Fruit fly (Drosophila melanogaster): ENCODE results near the gene Arpc3B.
A peak's percentile ranks its signal among the peaks of the same experiment; 100 is the strongest.

The Arpc3B gene

dm6 chrX:17129733-17130466 is 24.2 kb upstream of the Arpc3B start (continued):
- TF ChIP-seq sisA (GFP tag; IDR thresholded peaks at IDR 0.05) = peak; percentile 75
- TF ChIP-seq CG34376 (GFP tag; optimal IDR thresholded peaks at IDR 0.05) = peak; percentile 58
- peak; percentile 90 for TF ChIP-seq GATAe (GFP tag; conservative IDR thresholded peaks at IDR 0.05)
- no peak for TF ChIP-seq emc (GFP tag; optimal IDR thresholded peaks at IDR 0.05)
- peak; percentile 30 for TF ChIP-seq psq (GFP tag; optimal IDR thresholded peaks at IDR 0.05)
- peak; percentile 89 for TF ChIP-seq CG18599 (GFP tag; optimal IDR thresholded peaks at IDR 0.05)
- TF ChIP-seq hbn (GFP tag; IDR thresholded peaks at IDR 0.05; ENCODE audit: partially characterized antibody) = no peak
- TF ChIP-seq sna (GFP tag; IDR thresholded peaks at IDR 0.05; ENCODE audit: partially characterized antibody) = no peak
- peak; percentile 72 for TF ChIP-seq CG32772 (GFP tag; IDR thresholded peaks at IDR 0.05)
- TF ChIP-seq Max (GFP tag; optimal IDR thresholded peaks at IDR 0.05) = peak; percentile 71
- peak; percentile 79 for TF ChIP-seq CG6765 (GFP tag; optimal IDR thresholded peaks at IDR 0.05)
- no peak for TF ChIP-seq CG11398 (GFP tag; optimal IDR thresholded peaks at IDR 0.05)
- TF ChIP-seq slou (GFP tag; optimal IDR thresholded peaks at IDR 0.05) = peak; percentile 70
- TF ChIP-seq CG8281 (tag; optimal IDR thresholded peaks at IDR 0.05) = peak; percentile 61
- peak; percentile 71 for TF ChIP-seq CG6254 (GFP tag; optimal IDR thresholded peaks at IDR 0.05)
- peak; percentile 46; the same call in 1 of the 2 replicates for TF ChIP-seq Oaz (GFP tag; IDR thresholded peaks at IDR 0.05)
- TF ChIP-seq run (tag; optimal IDR thresholded peaks at IDR 0.05) = peak; percentile 53
- TF ChIP-seq gce (GFP tag; IDR thresholded peaks at IDR 0.05) = no peak; the same call in 2 of the 3 replicates
- peak; percentile 66 for TF ChIP-seq CG31224 (GFP tag; IDR thresholded peaks at IDR 0.05)
- peak; percentile 44 for TF ChIP-seq CG10959 (GFP tag; IDR thresholded peaks at IDR 0.05)
- peak; percentile 79 for TF ChIP-seq CG10147 (GFP tag; optimal IDR thresholded peaks at IDR 0.05)
- TF ChIP-seq Awh (GFP tag; IDR thresholded peaks at IDR 0.05) = peak; percentile 74
- peak; percentile 42; the same call in 1 of the 2 replicates for TF ChIP-seq CG17612 (GFP tag; IDR thresholded peaks at IDR 0.05)
- peak; percentile 37 for TF ChIP-seq CG31388 (GFP tag; optimal IDR thresholded peaks at IDR 0.05)
- peak in 1 of 2 experiments; percentile 86 for TF ChIP-seq bsh (GFP tag; optimal IDR thresholded peaks at IDR 0.05)
- peak; percentile 89 for TF ChIP-seq Fer1 (GFP tag; optimal IDR thresholded peaks at IDR 0.05)
- TF ChIP-seq CG12391 (tag; optimal IDR thresholded peaks at IDR 0.05) = peak; percentile 89
- no peak for TF ChIP-seq unc-4 (GFP tag; IDR thresholded peaks at IDR 0.05; ENCODE audit: partially characterized antibody)
- no peak for TF ChIP-seq Rx (GFP tag; IDR thresholded peaks at IDR 0.05)
- TF ChIP-seq odd (GFP tag; optimal IDR thresholded peaks at IDR 0.05) = peak; percentile 72
- peak; percentile 69 for TF ChIP-seq dmrt11E (tag; optimal IDR thresholded peaks at IDR 0.05)
- peak; percentile 13 for TF ChIP-seq B-H2 (GFP tag; optimal IDR thresholded peaks at IDR 0.05)
- peak in 1 of 2 experiments; percentile 52 for TF ChIP-seq crp (GFP tag; optimal IDR thresholded peaks at IDR 0.05)
- TF ChIP-seq bcd (GFP tag; optimal IDR thresholded peaks at IDR 0.05) = peak; percentile 76
- TF ChIP-seq CHES-1-like (GFP tag; optimal IDR thresholded peaks at IDR 0.05) = no peak
- peak; percentile 75 for TF ChIP-seq CG4328 (GFP tag; optimal IDR thresholded peaks at IDR 0.05)
- TF ChIP-seq sug (tag; optimal IDR thresholded peaks at IDR 0.05) = peak; percentile 65
- peak; percentile 12 for TF ChIP-seq CG6654 (GFP tag; optimal IDR thresholded peaks at IDR 0.05)
- peak; percentile 73 for TF ChIP-seq seq (GFP tag; IDR thresholded peaks at IDR 0.05)
- TF ChIP-seq CG11560 (tag; IDR thresholded peaks at IDR 0.05) = no peak
- TF ChIP-seq H2.0 (GFP tag; IDR thresholded peaks at IDR 0.05) = peak; percentile 73
- peak; percentile 25; the same call in 1 of the 2 replicates for TF ChIP-seq CG4360 (GFP tag; IDR thresholded peaks at IDR 0.05)
- TF ChIP-seq insv (GFP tag; optimal IDR thresholded peaks at IDR 0.05) = peak in 1 of 2 experiments; percentile 47
- no peak for TF ChIP-seq zfh2 (GFP tag; optimal IDR thresholded peaks at IDR 0.05)
- peak; percentile 72 for TF ChIP-seq CG6854 (GFP tag; optimal IDR thresholded peaks at IDR 0.05)
- peak; percentile 84 for TF ChIP-seq CG9727 (GFP tag; optimal IDR thresholded peaks at IDR 0.05)
- no peak for TF ChIP-seq CG34224 (GFP tag; IDR thresholded peaks at IDR 0.05; ENCODE audit: partially characterized antibody)
- TF ChIP-seq fru (optimal IDR thresholded peaks at IDR 0.05) = no peak
- TF ChIP-seq dati (GFP tag; IDR thresholded peaks at IDR 0.05) = no peak

All from whole organism, embryonic.